Fruit fly (Drosophila melanogaster): ENCODE measurements around the gene Fum3.

The Fum3 gene

DNA sequence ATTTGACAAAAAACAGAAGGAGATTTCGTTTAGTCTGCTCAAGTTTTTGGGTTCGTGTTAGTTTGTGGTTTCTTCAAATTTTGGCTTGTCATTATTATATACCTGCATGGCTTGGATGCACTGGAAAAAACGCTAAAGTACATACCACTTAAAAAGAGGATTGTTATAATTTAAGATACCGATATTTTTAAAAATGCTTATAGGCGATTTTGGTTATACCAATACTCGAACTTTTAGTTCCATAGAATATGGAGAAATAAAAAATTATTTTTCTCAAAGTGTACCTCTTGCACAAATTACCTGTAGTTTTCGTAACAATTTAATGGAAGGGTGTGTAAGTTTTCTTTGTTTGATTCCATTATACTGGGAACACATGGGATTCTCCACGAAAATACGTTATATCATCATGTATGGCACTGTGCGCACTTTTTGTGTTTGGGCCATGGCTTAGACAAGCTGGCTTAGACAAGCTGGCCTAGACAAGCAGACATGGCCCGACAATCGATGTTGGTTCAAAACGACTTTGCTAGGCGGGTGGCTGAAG lies at the start of gene Fum3:
Gene Fum3 (minus strand): TSS at position 494 of the 544 bp plus-strand sequence.
- TF ChIP-seq h (optimal IDR thresholded peaks at IDR 0.05) (no peak), Sin3A (optimal IDR thresholded peaks at IDR 0.05) (no peak), insv (optimal IDR thresholded peaks at IDR 0.05) (no peak), ttk (optimal IDR thresholded peaks at IDR 0.05) (no peak), Myc (optimal IDR thresholded peaks at IDR 0.05) (no peak), psq (optimal IDR thresholded peaks at IDR 0.05) (no peak)

DNA sequence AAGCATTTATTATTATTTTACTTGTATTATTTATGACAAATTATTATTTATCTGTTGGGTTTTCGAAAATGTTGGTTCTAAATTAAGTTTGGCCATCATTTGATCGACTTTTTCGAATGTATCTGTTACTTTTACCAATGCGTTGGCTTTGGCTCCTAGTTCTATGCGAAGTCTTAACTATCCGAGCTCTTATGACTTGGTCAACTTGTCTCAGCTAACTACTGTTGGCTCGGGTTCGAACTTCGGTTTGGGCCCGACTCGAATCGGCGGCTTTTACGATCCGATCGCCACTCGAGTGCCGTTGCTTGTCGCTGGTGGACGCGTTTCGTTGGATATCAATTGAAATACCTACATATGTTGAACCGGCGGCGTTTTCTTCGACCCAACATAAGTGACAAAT lies 47.7 kb upstream of the Fum3 start, which contains the start of gene CG7512:
Gene CG7512 (plus strand): TSS at position 301 of the 400 bp plus-strand sequence.
- no peak for TF ChIP-seq h (optimal IDR thresholded peaks at IDR 0.05)
- TF ChIP-seq insv (optimal IDR thresholded peaks at IDR 0.05): no peak
- no peak for TF ChIP-seq psq (optimal IDR thresholded peaks at IDR 0.05)
- no peak for TF ChIP-seq Sin3A (optimal IDR thresholded peaks at IDR 0.05)
- no peak for TF ChIP-seq ttk (optimal IDR thresholded peaks at IDR 0.05)
- no peak for TF ChIP-seq Myc (optimal IDR thresholded peaks at IDR 0.05)

DNA sequence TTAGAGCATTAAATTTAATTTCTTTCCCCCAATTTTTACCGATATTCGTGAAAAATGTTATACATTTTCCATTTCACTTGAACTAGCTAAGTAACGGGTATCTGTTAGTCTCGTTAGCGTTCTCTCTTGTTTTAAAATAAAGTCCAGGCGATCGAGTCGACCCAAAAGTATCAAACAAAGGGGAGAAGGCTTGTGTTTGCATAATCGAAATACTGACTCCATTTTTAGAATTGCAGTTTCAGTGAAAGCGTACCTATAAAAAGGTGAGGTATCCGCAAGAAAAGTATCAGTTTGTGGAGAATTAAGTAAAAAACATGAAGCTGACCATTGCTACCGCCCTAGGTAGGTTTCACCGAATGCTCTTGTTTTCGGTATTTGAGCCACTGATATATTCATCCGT lies 46.3 kb upstream of the Fum3 start, which contains the start of gene Sgs3:
Gene Sgs3 (plus strand): TSS at position 301 of the 400 bp plus-strand sequence.
- TF ChIP-seq Myc (optimal IDR thresholded peaks at IDR 0.05): no peak
- no peak for TF ChIP-seq insv (optimal IDR thresholded peaks at IDR 0.05)
- no peak for TF ChIP-seq psq (optimal IDR thresholded peaks at IDR 0.05)
- no peak for TF ChIP-seq ttk (optimal IDR thresholded peaks at IDR 0.05)
- no peak for TF ChIP-seq Sin3A (optimal IDR thresholded peaks at IDR 0.05)
- TF ChIP-seq h (optimal IDR thresholded peaks at IDR 0.05): no peak

DNA sequence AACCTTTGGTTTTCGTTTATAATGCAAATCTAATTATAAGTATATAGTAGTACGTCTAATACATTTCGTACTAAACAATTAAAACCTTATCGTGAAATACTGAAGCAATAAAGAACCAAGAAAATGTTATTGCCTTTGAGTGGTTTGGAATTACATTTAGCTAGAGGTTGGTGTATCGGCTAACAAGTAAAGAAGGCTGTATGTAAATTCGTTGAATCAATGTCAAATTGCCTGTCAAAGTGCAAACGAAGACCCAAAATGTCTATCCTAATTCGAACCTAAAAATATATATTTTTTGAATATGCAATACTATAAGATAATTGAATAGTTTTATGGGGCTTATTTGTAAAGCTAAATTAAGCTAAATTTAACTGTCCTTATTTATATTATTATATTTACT lies 45.6 kb upstream of the Fum3 start:
- TF ChIP-seq insv (optimal IDR thresholded peaks at IDR 0.05) (no peak), ttk (optimal IDR thresholded peaks at IDR 0.05) (no peak), psq (optimal IDR thresholded peaks at IDR 0.05) (no peak)

DNA sequence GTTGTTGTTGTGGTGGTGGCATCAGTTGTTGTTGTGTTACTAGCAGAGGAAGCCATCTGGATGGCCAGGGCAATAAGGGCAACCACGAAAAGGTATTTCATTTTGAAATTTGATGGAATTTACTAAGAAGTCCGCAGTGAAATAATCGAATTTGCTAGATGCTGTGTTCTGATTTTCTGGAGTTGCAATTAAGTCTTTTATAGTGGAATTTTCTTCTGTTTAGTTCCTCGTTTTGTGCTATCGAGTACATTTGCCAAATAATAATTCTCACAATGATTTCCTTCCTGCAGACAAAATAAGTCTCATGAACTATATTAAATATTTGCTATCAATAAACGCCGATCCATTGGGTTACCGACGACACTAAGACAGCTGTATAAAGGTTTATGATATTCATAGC lies 44.8 kb upstream of the Fum3 start, which contains the start of gene CG33272:
Gene CG33272 (minus strand): TSS at position 101 of the 400 bp plus-strand sequence.
- TF ChIP-seq Myc (optimal IDR thresholded peaks at IDR 0.05) (no peak), ttk (optimal IDR thresholded peaks at IDR 0.05) (no peak)

DNA sequence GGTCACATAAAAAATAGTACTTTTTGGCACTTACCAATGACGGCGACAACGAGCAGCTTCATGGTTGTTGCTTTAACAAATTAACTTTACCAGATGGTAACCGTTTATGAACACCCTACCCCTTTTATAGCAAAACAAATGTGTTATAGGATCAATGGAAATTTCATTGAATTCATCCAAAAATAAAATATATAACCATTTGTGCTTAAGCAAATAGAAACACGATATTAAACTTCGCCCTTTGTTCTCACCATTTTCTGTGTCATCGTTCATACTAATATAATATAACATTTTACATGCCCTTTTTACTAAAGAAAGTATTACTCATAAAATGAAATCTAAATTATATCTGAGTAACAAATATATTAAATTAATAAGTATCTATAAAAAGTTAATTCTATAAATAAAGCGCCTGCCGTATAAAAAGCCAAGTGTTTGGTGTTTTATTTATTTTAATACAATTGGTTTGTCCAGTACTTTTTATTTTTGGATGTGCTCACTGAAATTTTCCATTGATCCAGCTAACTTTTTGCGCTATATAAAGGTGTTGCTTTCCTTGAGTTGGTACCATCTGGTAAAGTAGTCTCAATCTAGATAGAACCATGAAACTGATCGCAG lies 43.7 kb upstream of the Fum3 start, which contains the start of the genes Sgs8 and Sgs7:
Gene Sgs8 (minus strand): TSS at position 101 of the 618 bp plus-strand sequence.
Gene Sgs7 (plus strand): TSS at position 568 of the 618 bp plus-strand sequence.
- TF ChIP-seq Sin3A (optimal IDR thresholded peaks at IDR 0.05): no peak
- no peak for TF ChIP-seq ttk (optimal IDR thresholded peaks at IDR 0.05)
- no peak for TF ChIP-seq Myc (optimal IDR thresholded peaks at IDR 0.05)
- TF ChIP-seq psq (optimal IDR thresholded peaks at IDR 0.05): no peak
- no peak for TF ChIP-seq insv (optimal IDR thresholded peaks at IDR 0.05)
- TF ChIP-seq h (optimal IDR thresholded peaks at IDR 0.05): no peak

DNA sequence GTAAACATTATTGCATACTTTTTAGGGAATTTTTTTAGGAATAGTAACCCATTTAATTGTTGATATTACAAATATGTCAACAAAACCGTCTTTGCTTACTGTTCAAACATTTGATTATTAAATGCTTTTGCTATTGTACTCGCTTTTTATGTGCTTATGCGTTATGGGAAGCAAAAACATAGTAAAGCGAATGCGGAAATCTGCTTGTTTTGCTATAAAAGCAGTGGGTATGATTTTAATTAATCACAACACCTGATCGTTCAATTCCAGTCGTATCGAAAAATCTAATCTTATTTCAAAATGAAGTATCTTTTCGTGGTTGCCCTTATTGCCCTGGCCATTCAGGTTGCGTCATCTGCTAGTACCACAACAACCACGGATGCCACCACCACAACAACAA lies 42.7 kb upstream of the Fum3 start, which contains the start of gene CG33500:
Gene CG33500 (plus strand): TSS at position 301 of the 400 bp plus-strand sequence.
- TF ChIP-seq ttk (optimal IDR thresholded peaks at IDR 0.05): no peak
- TF ChIP-seq Myc (optimal IDR thresholded peaks at IDR 0.05): no peak
- TF ChIP-seq Sin3A (optimal IDR thresholded peaks at IDR 0.05): no peak
- TF ChIP-seq h (optimal IDR thresholded peaks at IDR 0.05): no peak
- no peak for TF ChIP-seq insv (optimal IDR thresholded peaks at IDR 0.05)
- TF ChIP-seq psq (optimal IDR thresholded peaks at IDR 0.05): no peak

DNA sequence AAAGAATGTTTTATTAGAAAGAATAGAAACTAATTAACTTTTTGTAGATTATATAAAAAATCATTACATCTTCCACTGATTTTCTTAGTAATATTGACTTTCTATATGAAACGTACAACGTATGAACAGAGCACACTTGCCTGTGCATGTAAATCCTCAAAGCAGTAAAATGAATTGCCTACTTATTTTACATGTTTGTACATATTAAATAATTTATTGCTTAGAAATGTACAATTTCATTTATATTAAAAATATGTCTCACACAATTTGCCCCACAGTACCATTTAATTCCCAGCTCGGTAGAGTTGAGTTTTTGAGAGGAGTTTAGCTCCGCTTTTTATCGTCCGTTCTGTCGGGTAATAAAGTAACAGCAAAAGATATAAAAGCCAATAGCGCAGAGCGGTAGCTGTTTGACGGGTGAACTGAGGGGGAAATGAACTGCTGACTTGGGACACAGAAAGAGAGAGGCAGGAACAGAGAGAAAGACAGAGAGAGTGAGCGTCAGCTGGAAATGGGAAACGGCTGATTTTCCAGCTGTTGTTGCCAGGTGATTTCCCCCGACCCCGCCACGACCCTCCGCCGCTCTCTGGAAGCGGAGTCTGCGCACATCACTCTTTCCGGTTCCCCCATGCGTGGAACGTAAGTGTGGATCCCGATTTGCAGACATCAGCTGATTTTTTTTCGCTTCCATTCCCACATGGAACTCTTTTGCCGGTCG lies 27.6 kb upstream of the Fum3 start:
- no peak for TF ChIP-seq psq (optimal IDR thresholded peaks at IDR 0.05)
- no peak for TF ChIP-seq ttk (optimal IDR thresholded peaks at IDR 0.05)
- no peak for TF ChIP-seq h (optimal IDR thresholded peaks at IDR 0.05)
- no peak for TF ChIP-seq Myc (optimal IDR thresholded peaks at IDR 0.05)
- TF ChIP-seq Sin3A (optimal IDR thresholded peaks at IDR 0.05): no peak
- no peak for TF ChIP-seq insv (optimal IDR thresholded peaks at IDR 0.05)

DNA sequence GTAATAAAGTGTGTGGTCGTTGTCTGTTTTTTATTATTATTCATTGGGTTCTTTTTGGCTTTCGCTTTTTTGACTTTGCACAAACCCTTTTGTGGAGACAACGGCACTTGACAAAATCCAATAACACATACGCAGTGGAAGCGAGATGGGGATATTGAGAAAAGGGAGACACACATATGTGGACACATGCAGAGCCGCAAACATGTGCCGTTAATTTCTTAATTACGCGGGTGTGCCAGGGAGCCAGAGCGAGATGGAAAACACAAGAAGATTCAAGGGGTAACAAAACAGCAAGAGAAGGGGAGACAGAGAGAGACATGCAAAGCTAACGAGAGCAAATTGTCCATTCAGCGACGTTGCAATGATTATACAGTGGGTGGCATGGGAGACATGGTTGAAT lies 26.8 kb upstream of the Fum3 start:
- TF ChIP-seq h (optimal IDR thresholded peaks at IDR 0.05) (no peak), ttk (optimal IDR thresholded peaks at IDR 0.05) (no peak), Sin3A (optimal IDR thresholded peaks at IDR 0.05) (no peak), Myc (optimal IDR thresholded peaks at IDR 0.05) (no peak), insv (optimal IDR thresholded peaks at IDR 0.05) (no peak), psq (optimal IDR thresholded peaks at IDR 0.05) (no peak)

DNA sequence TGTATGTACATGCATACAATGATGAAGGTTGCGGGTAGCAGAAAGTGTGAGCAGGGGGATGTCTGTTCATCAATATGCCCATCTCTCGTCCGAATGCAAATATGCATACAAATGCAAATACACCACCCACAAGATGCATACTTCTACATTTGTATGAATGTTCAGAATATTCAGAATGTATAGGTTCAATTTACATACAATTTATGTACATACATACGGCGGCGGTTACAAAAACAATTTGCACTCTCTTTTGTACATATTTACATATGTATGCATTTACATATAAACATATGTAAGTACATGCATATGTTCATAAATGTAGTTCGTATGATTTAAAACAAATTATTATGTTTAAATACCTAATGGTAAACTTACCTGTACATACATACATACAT lies 26.2 kb upstream of the Fum3 start:
- TF ChIP-seq Myc (optimal IDR thresholded peaks at IDR 0.05): no peak
- no peak for TF ChIP-seq psq (optimal IDR thresholded peaks at IDR 0.05)
- no peak for TF ChIP-seq insv (optimal IDR thresholded peaks at IDR 0.05)
- no peak for TF ChIP-seq Sin3A (optimal IDR thresholded peaks at IDR 0.05)
- no peak for TF ChIP-seq h (optimal IDR thresholded peaks at IDR 0.05)
- no peak for TF ChIP-seq ttk (optimal IDR thresholded peaks at IDR 0.05)

DNA sequence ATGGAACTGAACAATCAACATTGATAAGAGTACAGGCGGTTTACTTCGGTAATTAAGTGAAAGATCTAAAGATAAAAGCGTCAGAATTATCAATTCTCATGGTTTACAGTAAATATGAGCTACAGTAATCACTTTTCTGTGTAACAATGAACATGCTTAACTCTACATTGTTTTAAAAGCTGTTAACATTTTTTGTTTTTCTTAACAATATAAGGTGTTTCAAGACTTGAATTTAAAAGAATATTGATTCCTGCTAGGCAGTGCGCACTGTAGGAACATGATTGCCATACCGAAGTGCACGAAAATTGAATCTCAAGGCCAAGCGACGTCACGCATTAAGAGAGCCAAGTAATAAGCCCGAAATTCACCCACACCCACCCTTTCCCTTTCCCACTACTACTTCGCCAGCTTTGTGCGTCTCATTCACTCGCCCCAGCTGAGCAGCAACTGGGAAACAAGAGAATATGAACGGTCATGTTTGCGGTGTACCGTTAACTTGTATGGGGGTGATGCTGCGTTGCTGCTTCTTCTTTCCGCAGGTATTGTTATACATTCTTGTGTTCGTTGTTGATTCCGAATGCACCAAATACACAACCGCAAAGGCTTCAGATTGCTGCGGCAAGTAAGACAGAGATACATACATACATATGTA lies 25.7 kb upstream of the Fum3 start:
- TF ChIP-seq psq (optimal IDR thresholded peaks at IDR 0.05): no peak

DNA sequence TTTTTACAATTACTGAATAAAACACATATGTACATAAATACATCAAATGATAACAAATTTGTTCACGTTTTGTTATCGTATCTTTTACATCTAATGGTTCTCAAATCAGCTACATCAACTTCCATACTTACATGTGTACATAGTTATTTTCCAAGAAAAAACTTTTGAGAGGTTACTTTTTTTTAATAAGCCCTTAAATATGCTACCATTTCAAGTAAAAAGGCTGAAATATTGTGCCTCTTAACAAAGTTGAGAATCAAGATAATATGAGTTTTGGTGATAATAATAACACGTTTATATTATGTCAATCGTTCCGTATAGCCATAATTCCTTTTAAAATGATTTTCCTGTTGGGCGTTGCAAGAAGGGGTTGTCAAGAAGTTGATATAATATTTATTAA lies 24.9 kb upstream of the Fum3 start:
- TF ChIP-seq h (optimal IDR thresholded peaks at IDR 0.05): no peak
- no peak for TF ChIP-seq Sin3A (optimal IDR thresholded peaks at IDR 0.05)
- TF ChIP-seq insv (optimal IDR thresholded peaks at IDR 0.05): no peak
- TF ChIP-seq ttk (optimal IDR thresholded peaks at IDR 0.05): no peak
- no peak for TF ChIP-seq Myc (optimal IDR thresholded peaks at IDR 0.05)
